Worm (Caenorhabditis elegans) whole organism, late embryonic: ENCODE results near the gene pqn-27.
A peak's percentile ranks its signal among the peaks of the same experiment; 100 is the strongest.

ENCODE experiments used
- K02D7.2 ChIP-seq: sonication (generic microtip); optimal IDR thresholded peaks from 2 replicates; lab custom pipeline; 2017; ENCODE audit warnings: mild to moderate bottlenecking, missing genetic modification characterization, missing compliant biosample characterization
- Y22D7AL.16 ChIP-seq: sonication (generic microtip); optimal IDR thresholded peaks from 2 replicates; lab custom pipeline; 2016; ENCODE audit warnings: missing genetic modification characterization, missing compliant biosample characterization
- ceh-18 ChIP-seq: sonication (generic microtip); optimal IDR thresholded peaks from 2 replicates; lab custom pipeline; 2016; ENCODE audit warnings: missing genetic modification characterization, missing compliant biosample characterization
- ceh-2 ChIP-seq: sonication (generic microtip); optimal IDR thresholded peaks from 2 replicates; lab custom pipeline; 2016; ENCODE audit warnings: missing genotype, missing genetic modification characterization, missing compliant biosample characterization
- ceh-22 ChIP-seq: sonication (generic microtip); optimal IDR thresholded peaks from 2 replicates; lab custom pipeline; 2017; ENCODE audit warnings: missing biosample characterization, missing genetic modification characterization
- ceh-30 ChIP-seq: fragments of 150-350 bp; optimal IDR thresholded peaks from 2 replicates; lab custom pipeline; 2014; ENCODE audit warnings: missing biosample characterization, missing genetic modification characterization
- ceh-31 ChIP-seq: sonication (generic microtip); optimal IDR thresholded peaks from 2 replicates; lab custom pipeline; 2016; ENCODE audit warnings: missing genetic modification characterization, missing compliant biosample characterization
- ceh-45 ChIP-seq: fragments of 200-800 bp; sonication (Bioruptor generic); IDR thresholded peaks from 2 replicates; pipeline ENCODE4 v1.3.6; 2022; ENCODE audit warnings: missing genetic modification reagents, missing genetic modification characterization, missing compliant biosample characterization
- ceh-9 ChIP-seq: sonication (generic microtip); optimal IDR thresholded peaks from 2 replicates; lab custom pipeline; 2016; ENCODE audit warnings: mild to moderate bottlenecking, missing genetic modification characterization, inconsistent platforms, missing compliant biosample characterization
- elt-2 ChIP-seq: sonication (generic microtip); optimal IDR thresholded peaks from 2 replicates; lab custom pipeline; 2016; ENCODE audit warnings: missing genetic modification reagents, missing genetic modification characterization, missing compliant biosample characterization
- elt-4 ChIP-seq: sonication (generic microtip); optimal IDR thresholded peaks from 2 replicates; lab custom pipeline; 2016; ENCODE audit warnings: missing genetic modification characterization, missing compliant biosample characterization
- eyg-1 ChIP-seq: sonication (generic microtip); optimal IDR thresholded peaks from 2 replicates; lab custom pipeline; 2016; ENCODE audit warnings: missing genotype, missing genetic modification characterization, missing compliant biosample characterization
- fkh-10 ChIP-seq: fragments of 150-350 bp; optimal IDR thresholded peaks from 2 replicates; lab custom pipeline; 2014; ENCODE audit warnings: missing biosample characterization, missing genetic modification reagents, missing genetic modification characterization
- fkh-6 ChIP-seq: sonication (generic microtip); optimal IDR thresholded peaks from 2 replicates; lab custom pipeline; 2016; ENCODE audit warnings: missing genetic modification characterization, missing compliant biosample characterization
- gmeb-2 ChIP-seq: sonication (generic microtip); optimal IDR thresholded peaks from 2 replicates; lab custom pipeline; 2016; ENCODE audit warnings: missing genetic modification characterization, inconsistent platforms, missing compliant biosample characterization
- hlh-15 ChIP-seq: sonication (generic microtip); optimal IDR thresholded peaks from 2 replicates; lab custom pipeline; 2016; ENCODE audit warnings: missing genetic modification characterization, missing compliant biosample characterization
- hlh-30 ChIP-seq: sonication (generic microtip); optimal IDR thresholded peaks from 2 replicates; lab custom pipeline; 2017; ENCODE audit warnings: antibody characterized with exemption, missing genetic modification characterization, missing compliant biosample characterization; ENCODE audit not compliant: insufficient read depth
- hlh-8 ChIP-seq: sonication (generic microtip); optimal IDR thresholded peaks from 2 replicates; lab custom pipeline; 2016; ENCODE audit warnings: missing genotype, missing genetic modification characterization, missing compliant biosample characterization
- lin-11 ChIP-seq: fragments of 200-800 bp; sonication (Bioruptor generic); optimal IDR thresholded peaks from 2 replicates; lab custom pipeline; 2018; ENCODE audit warnings: mild to moderate bottlenecking, missing genetic modification characterization, missing compliant biosample characterization
- nfya-1 ChIP-seq: sonication (generic microtip); optimal IDR thresholded peaks from 2 replicates; lab custom pipeline; 2017; ENCODE audit warnings: missing genetic modification characterization, mild to moderate bottlenecking, missing compliant biosample characterization, antibody characterized with exemption, moderate library complexity
- pha-2 ChIP-seq: sonication (generic microtip); optimal IDR thresholded peaks from 2 replicates; lab custom pipeline; 2017; ENCODE audit warnings: mild to moderate bottlenecking, missing genetic modification characterization, missing compliant biosample characterization
- pqm-1 ChIP-seq: sonication (generic microtip); optimal IDR thresholded peaks from 2 replicates; lab custom pipeline; 2016; ENCODE audit warnings: missing genetic modification characterization, missing compliant biosample characterization
- ref-2 ChIP-seq: sonication (generic microtip); optimal IDR thresholded peaks from 2 replicates; lab custom pipeline; 2016; ENCODE audit warnings: missing genetic modification characterization, missing compliant biosample characterization
- rnt-1 ChIP-seq: sonication (generic microtip); optimal IDR thresholded peaks from 2 replicates; lab custom pipeline; 2016; ENCODE audit warnings: missing genetic modification characterization, missing compliant biosample characterization
- sdc-2 ChIP-seq: sonication (generic microtip); optimal IDR thresholded peaks from 2 replicates; lab custom pipeline; 2016; ENCODE audit warnings: missing genotype, missing genetic modification characterization, missing compliant biosample characterization
- sox-2 ChIP-seq: fragments of 200-800 bp; sonication (Bioruptor generic); IDR thresholded peaks from 2 replicates; pipeline ENCODE4 v1.3.6; 2022; ENCODE audit warnings: missing genetic modification reagents, missing genetic modification characterization, missing compliant biosample characterization
- tbx-2 ChIP-seq: sonication (generic microtip); optimal IDR thresholded peaks from 2 replicates; lab custom pipeline; 2016; ENCODE audit warnings: missing genetic modification characterization, missing compliant biosample characterization
- tbx-7 ChIP-seq: sonication (generic microtip); optimal IDR thresholded peaks from 2 replicates; lab custom pipeline; 2016; ENCODE audit warnings: missing genotype, missing genetic modification characterization, missing compliant biosample characterization
- unc-3 ChIP-seq, 2 experiments: fragments of 200-800 bp in 1 of 2; sonication (Bioruptor generic) in 1 of 2; sonication (generic microtip) in 1 of 2; conservative IDR thresholded peaks in 1 of 2; optimal IDR thresholded peaks in 1 of 2; 2 replicates each; pipeline versions ENCODE4 v1.3.6 to Lab custom; 2016 to 2022; ENCODE audit warnings: missing compliant biosample characterization in 2 of 2, missing genetic modification characterization in 2 of 2, missing genetic modification reagents in 1 of 2
- unc-86 ChIP-seq: sonication (generic microtip); optimal IDR thresholded peaks from 2 replicates; lab custom pipeline; 2016; ENCODE audit warnings: missing genetic modification characterization, missing compliant biosample characterization
- zip-5 ChIP-seq: sonication (generic microtip); optimal IDR thresholded peaks from 2 replicates; lab custom pipeline; 2016; ENCODE audit warnings: missing genetic modification characterization, missing compliant biosample characterization
- ztf-16 ChIP-seq: sonication (generic microtip); optimal IDR thresholded peaks from 2 replicates; lab custom pipeline; 2017; ENCODE audit warnings: missing genetic modification characterization, missing compliant biosample characterization

The pqn-27 gene

DNA sequence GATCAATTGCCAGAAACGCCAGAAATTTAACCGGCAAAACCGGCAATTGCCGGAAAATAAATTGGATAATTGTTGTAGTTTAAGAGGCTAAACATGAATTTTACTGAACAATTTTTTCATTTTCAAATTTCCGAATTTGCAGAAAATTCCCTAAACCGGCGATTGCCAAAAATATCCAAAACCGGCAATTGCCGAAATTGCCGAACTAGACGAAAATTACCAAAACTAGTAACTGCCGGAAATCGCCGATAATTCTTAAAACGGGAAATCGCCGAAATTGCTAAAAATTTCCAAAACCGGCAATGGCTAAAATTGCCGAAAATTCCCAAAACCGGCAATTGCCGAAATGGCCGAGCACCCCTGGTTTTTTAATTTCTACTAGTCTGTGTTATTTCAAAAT, 19.0 kb upstream of the pqn-27 start:
- TF ChIP-seq ceh-45 (no peak), elt-4 (no peak), ceh-22 (tag; lab: Kevin White, UChicago) (no peak), zip-5 (tag; lab: Kevin White, UChicago) (no peak)
- TF ChIP-seq, all 69 proteins: peak for 0

DNA sequence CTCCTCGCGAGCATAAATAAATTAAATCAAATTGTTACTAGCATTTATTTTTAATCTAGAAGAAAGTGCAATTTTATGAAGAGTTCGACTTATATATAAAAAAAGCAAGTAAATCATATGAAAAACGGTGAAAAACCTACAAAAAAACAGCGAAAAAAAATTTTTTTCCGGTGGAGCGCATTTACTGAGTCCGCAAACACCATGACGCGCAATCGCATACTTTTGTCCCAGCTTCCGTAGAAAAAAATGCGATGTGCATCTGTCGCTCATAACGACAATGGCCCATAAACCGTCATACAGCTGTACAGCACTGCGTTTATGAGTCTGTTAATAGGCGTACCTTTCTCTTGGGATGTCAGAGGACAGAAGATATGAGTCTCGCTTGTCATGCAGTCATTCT, 16.8 kb upstream of the pqn-27 start:
- TF ChIP-seq ceh-31: peak; percentile 11
- TF ChIP-seq eyg-1 (tag; lab: Kevin White, UChicago): no peak
- no peak for TF ChIP-seq ceh-9 (tag; lab: Kevin White, UChicago)
- TF ChIP-seq elt-2: peak; percentile 9

DNA sequence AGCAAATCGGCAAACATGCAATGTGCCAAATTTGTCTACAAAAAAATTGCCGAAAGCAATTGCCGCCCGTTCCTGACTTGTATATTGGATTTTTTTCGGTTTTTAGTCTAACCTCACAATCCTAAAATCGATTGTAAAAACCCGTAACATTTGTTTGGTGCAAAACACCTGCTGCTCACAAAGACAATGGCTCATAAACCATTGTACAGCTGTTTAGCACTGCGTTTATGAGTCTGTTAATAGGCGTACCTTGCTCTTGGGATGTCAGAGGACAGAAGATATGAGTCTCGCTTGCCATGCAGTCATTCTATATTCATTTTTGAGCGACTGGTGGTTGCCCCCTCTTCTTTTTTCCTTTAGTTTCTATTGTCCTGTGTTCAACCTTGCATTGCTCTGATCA, 11.7 kb upstream of the pqn-27 start, which contains the start of gene E01G4.5:
Gene E01G4.5 (plus strand): TSS at position 301 of the 400 bp plus-strand sequence.
- no peak for TF ChIP-seq fkh-10
- TF ChIP-seq tbx-2 (tag; lab: Kevin White, UChicago): no peak
- no peak for TF ChIP-seq ref-2 (tag; lab: Kevin White, UChicago)
- TF ChIP-seq sdc-2 (tag; lab: Kevin White, UChicago): no peak
- TF ChIP-seq ceh-18 (tag; lab: Kevin White, UChicago): no peak
- no peak for TF ChIP-seq elt-4
- no peak for TF ChIP-seq unc-3 (GFP tag; conservative IDR thresholded peaks at IDR 0.05; lab: Robert Waterston, UW)
- no peak for TF ChIP-seq unc-3 (tag; optimal IDR thresholded peaks at IDR 0.05; lab: Kevin White, UChicago)
- no peak for TF ChIP-seq ztf-16 (tag; lab: Kevin White, UChicago)
- TF ChIP-seq eyg-1 (tag; lab: Kevin White, UChicago): no peak
- no peak for TF ChIP-seq fkh-6 (tag; lab: Kevin White, UChicago)
- no peak for TF ChIP-seq pha-2 (tag; lab: Kevin White, UChicago)
- TF ChIP-seq lin-11 (tag; lab: Kevin White, UChicago): no peak
- TF ChIP-seq unc-86: no peak
- no peak for TF ChIP-seq ceh-30 (tag; lab: Kevin White, UChicago)
- TF ChIP-seq K02D7.2 (tag; lab: Kevin White, UChicago): no peak
- no peak for TF ChIP-seq sox-2 (GFP tag; lab: Robert Waterston, UW)
- TF ChIP-seq Y22D7AL.16 (tag; lab: Kevin White, UChicago): no peak
- no peak for TF ChIP-seq hlh-8
- TF ChIP-seq gmeb-2 (tag; lab: Kevin White, UChicago): no peak
- no peak for TF ChIP-seq tbx-7

DNA sequence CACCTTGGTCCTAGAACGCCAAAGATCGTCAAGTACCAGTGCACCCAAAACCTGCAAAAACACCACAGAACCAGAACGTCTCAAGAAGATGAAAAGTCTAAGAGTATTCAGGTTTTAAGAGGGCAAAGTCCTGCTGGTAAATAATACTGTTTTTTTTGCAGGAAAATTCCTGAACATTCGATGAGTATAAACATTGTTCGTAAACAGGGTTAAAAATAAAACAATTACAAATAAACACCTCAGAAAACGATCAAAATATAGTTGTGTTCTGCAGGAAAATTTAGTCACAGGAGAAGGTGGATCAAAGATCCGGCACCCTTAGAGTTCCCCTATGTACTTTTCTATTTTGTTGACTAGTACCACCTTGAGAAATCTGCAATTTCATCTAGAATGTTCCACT, 10.2 kb upstream of the pqn-27 start:
- no peak for TF ChIP-seq hlh-15
- no peak for TF ChIP-seq pqm-1 (tag; lab: Kevin White, UChicago)

DNA sequence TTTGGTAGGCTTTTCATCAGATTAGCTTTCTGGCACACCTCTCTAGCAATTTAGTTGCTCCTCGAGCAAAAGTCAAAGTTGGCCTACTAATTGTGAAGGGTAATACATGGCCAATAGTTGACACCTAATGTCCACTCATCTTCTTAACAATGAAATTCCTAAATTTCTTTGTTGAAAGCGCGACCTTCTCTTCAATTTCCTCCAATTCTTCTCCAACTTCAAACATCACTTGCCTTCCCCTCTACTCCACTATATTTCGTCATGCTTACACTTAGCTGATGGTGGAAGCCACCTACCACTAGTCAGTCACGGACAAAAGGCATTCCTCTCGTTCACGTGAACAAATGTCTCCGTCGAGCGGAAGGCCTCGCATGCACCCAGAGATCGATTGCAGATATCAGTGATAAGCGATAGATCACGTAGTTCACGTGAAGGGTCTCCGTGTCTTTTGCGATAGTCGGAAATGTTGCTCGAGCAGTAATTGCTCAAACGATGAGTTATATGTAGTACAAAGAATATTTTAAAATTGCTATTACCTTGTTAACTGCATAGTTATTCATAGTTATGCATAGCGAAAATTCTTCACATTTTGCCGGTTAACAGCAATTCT, 8.7 kb upstream of the pqn-27 start, which contains the start of gene E01G4.3:
Gene E01G4.3 (minus strand): TSS at position 560 of the 610 bp plus-strand sequence.
- peak; percentile 31 for TF ChIP-seq pqm-1 (tag; lab: Kevin White, UChicago)
- no peak for TF ChIP-seq ceh-22 (tag; lab: Kevin White, UChicago)
- TF ChIP-seq zip-5 (tag; lab: Kevin White, UChicago): no peak
- TF ChIP-seq ceh-18 (tag; lab: Kevin White, UChicago): peak; percentile 72
- TF ChIP-seq elt-2: peak; percentile 84
- TF ChIP-seq nfya-1 (tag; lab: Kevin White, UChicago): peak; percentile 44
- no peak for TF ChIP-seq ceh-9 (tag; lab: Kevin White, UChicago)
- TF ChIP-seq ceh-2 (tag; lab: Kevin White, UChicago): no peak
- TF ChIP-seq hlh-30: peak; percentile 40
- peak; percentile 59 for TF ChIP-seq rnt-1 (tag; lab: Kevin White, UChicago)
